Fruit fly (Drosophila melanogaster) whole organism, wandering third instar larva: ENCODE measurements around the gene CG4053.

Source experiments
- CrebA ChIP-seq: fragments of 200-800 bp; sonication (Bioruptor generic); optimal IDR thresholded peaks from 2 replicates; lab custom pipeline; 2016; ENCODE audit warnings: missing biosample characterization, mild to moderate bottlenecking, missing genetic modification characterization, borderline replicate concordance
- GATAd ChIP-seq: sonication (Bioruptor generic); optimal IDR thresholded peaks from 2 replicates; lab custom pipeline; 2016; ENCODE audit warnings: missing biosample characterization, missing genetic modification characterization
- Hr78 ChIP-seq: fragments of >200 bp; optimal IDR thresholded peaks from 2 replicates; lab custom pipeline; 2017; ENCODE audit warnings: missing biosample characterization, missing genetic modification characterization
- Myc ChIP-seq: fragments of >200 bp; optimal IDR thresholded peaks from 2 replicates; lab custom pipeline; 2017
- N ChIP-seq: fragments of >200 bp; optimal IDR thresholded peaks from 2 replicates; lab custom pipeline; 2018; ENCODE audit warnings: missing biosample characterization, missing external identifiers, missing genetic modification characterization
- br ChIP-seq: fragments of 200-800 bp; sonication (Bioruptor generic); optimal IDR thresholded peaks from 2 replicates; lab custom pipeline; 2016; ENCODE audit warnings: missing biosample characterization, missing genetic modification characterization
- brk ChIP-seq: fragments of 200-800 bp; sonication (Bioruptor generic); optimal IDR thresholded peaks from 2 replicates; lab custom pipeline; 2016; ENCODE audit warnings: missing biosample characterization, mild to moderate bottlenecking, missing genetic modification characterization
- dmrt93B ChIP-seq: fragments of 200-800 bp; sonication (Bioruptor generic); optimal IDR thresholded peaks from 2 replicates; lab custom pipeline; 2018; ENCODE audit warnings: missing biosample characterization, mild to moderate bottlenecking, missing genetic modification characterization
- fru ChIP-seq: fragments of 200-800 bp; sonication (Bioruptor generic); optimal IDR thresholded peaks from 3 replicates; lab custom pipeline; 2016; ENCODE audit warnings: missing biosample characterization, mild to moderate bottlenecking, missing genetic modification characterization
- pan ChIP-seq: fragments of >200 bp; optimal IDR thresholded peaks from 2 replicates; lab custom pipeline; 2017
- rgr ChIP-seq: fragments of 200-800 bp; sonication (Bioruptor generic); optimal IDR thresholded peaks from 3 replicates; lab custom pipeline; 2016; ENCODE audit warnings: missing biosample characterization, mild to moderate bottlenecking, missing genetic modification characterization
- usp ChIP-seq: fragments of >200 bp; optimal IDR thresholded peaks from 2 replicates; lab custom pipeline; 2017; ENCODE audit warnings: missing biosample characterization, missing genetic modification characterization

DNA sequence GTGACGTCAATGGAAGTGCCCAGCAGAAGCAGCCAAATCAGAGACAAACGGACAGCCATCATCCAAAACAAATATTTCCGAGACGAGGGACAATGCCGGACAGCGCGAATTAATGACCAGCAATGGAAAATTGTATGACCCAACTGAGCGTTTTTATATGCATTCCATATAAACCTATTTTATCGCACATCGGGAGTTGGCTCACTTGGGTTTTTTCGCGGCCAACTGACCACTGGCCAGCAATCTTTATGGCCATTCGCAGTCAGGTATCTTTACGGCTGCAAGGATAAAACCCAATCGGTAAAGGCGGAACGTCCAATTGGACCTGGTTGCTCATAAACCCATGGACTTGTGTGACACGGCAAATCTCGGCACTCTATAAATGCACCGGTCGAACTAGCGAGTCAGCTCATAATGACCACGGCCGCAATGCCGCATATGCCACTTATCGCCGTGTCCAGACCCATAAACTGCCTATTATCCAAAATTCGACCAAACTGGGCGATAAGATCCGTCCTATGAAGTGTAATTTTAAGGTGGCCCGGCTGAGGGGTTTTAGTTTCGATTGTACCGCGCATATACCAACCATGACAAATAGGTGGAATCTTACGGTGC is at the start of gene CG4053, which contains the start of gene CG31266:
- TF ChIP-seq Hr78 (no peak), dmrt93B (no peak), GATAd (GFP tag; lab: Kevin White, UChicago) (no peak), pan (no peak), brk (GFP tag; lab: Kevin White, UChicago) (no peak), Myc (no peak), fru (GFP tag; lab: Kevin White, UChicago) (no peak), CrebA (GFP tag; lab: Kevin White, UChicago) (peak; percentile 2), rgr (no peak), br (no peak), usp (GFP tag; lab: Kevin White, UChicago) (no peak), N (no peak)
